Worm (Caenorhabditis elegans) whole organism, L3 larva: ENCODE measurements around the gene gly-11.

Source experiments
- aly-2 ChIP-seq: fragments of 150-350 bp; optimal IDR thresholded peaks from 2 replicates; lab custom pipeline; 2014; ENCODE audit warnings: missing biosample characterization, missing genetic modification characterization
- ceh-82 ChIP-seq: fragments of 150-350 bp; optimal IDR thresholded peaks from 2 replicates; lab custom pipeline; 2014; ENCODE audit warnings: missing biosample characterization, missing genetic modification characterization
- egl-27 ChIP-seq: sonication (generic microtip); optimal IDR thresholded peaks from 4 replicates; lab custom pipeline; 2017; ENCODE audit warnings: missing biosample characterization, missing genetic modification reagents, missing genetic modification characterization
- eor-1 ChIP-seq, 2 experiments: fragments of 150-350 bp; optimal IDR thresholded peaks; 2 replicates each; lab custom pipeline; 2014 to 2018; ENCODE audit warnings: missing biosample characterization in 2 of 2, missing genetic modification characterization in 2 of 2
- hmg-11 ChIP-seq: sonication (generic microtip); optimal IDR thresholded peaks from 2 replicates; lab custom pipeline; 2016; ENCODE audit warnings: missing genetic modification characterization, missing compliant biosample characterization
- lsy-12 ChIP-seq: sonication (generic microtip); optimal IDR thresholded peaks from 2 replicates; lab custom pipeline; 2016; ENCODE audit warnings: mild to moderate bottlenecking, missing genetic modification characterization, missing compliant biosample characterization
- nfya-1 ChIP-seq: sonication (generic microtip); optimal IDR thresholded peaks from 2 replicates; lab custom pipeline; 2017; ENCODE audit warnings: missing genetic modification characterization, mild to moderate bottlenecking, missing compliant biosample characterization, antibody characterized with exemption, moderate library complexity; ENCODE audit not compliant: insufficient read depth
- nhr-28 ChIP-seq: fragments of 150-350 bp; optimal IDR thresholded peaks from 2 replicates; lab custom pipeline; 2014; ENCODE audit warnings: missing biosample characterization, missing genetic modification characterization
- nhr-76 ChIP-seq: fragments of 150-350 bp; sonication (generic microtip); optimal IDR thresholded peaks from 5 replicates; lab custom pipeline; 2014; ENCODE audit warnings: missing biosample characterization, missing genetic modification characterization
- pha-4 ChIP-seq: fragments of 150-350 bp; optimal IDR thresholded peaks from 2 replicates; lab custom pipeline; 2014; ENCODE audit warnings: missing biosample characterization, missing genetic modification reagents, missing genetic modification characterization
- snpc-4 ChIP-seq: fragments of 150-350 bp; optimal IDR thresholded peaks from 2 replicates; lab custom pipeline; 2014; ENCODE audit warnings: missing biosample characterization, missing genetic modification characterization
- tbx-2 ChIP-seq: sonication (generic microtip); optimal IDR thresholded peaks from 2 replicates; lab custom pipeline; 2016; ENCODE audit warnings: mild to moderate bottlenecking, missing genetic modification characterization, missing compliant biosample characterization
- ztf-11 ChIP-seq: fragments of 150-350 bp; optimal IDR thresholded peaks from 2 replicates; lab custom pipeline; 2014; ENCODE audit warnings: missing biosample characterization, missing genetic modification characterization
- ztf-4 ChIP-seq: fragments of 150-350 bp; optimal IDR thresholded peaks from 2 replicates; lab custom pipeline; 2014; ENCODE audit warnings: missing biosample characterization, missing genetic modification characterization

- TF ChIP-seq eor-1 (tag; optimal IDR thresholded peaks at IDR 0.05; lab: Kevin White, UChicago) (no peak), hmg-11 (tag; lab: Kevin White, UChicago) (no peak), pha-4 (no peak), ztf-4 (no peak), egl-27 (no peak), nhr-76 (tag; lab: Kevin White, UChicago) (no peak), lsy-12 (tag; lab: Kevin White, UChicago) (no peak), snpc-4 (tag; lab: Kevin White, UChicago) (no peak), tbx-2 (tag; lab: Kevin White, UChicago) (no peak), nhr-28 (no peak), aly-2 (tag; lab: Kevin White, UChicago) (no peak), nfya-1 (no peak), ztf-11 (tag; lab: Kevin White, UChicago) (no peak), ceh-82 (tag; lab: Kevin White, UChicago) (no peak)
These were observed 38.6 kb upstream of the gly-11 start, which contains the start of gene Y75B8A.13 for ce11 chrIII:12215596-12215995.
